Worm (Caenorhabditis elegans) whole organism, L4 larva: ENCODE data around the gene T27E4.1.

Experiments used
- F10B5.3 ChIP-seq: sonication (generic microtip); optimal IDR thresholded peaks from 2 replicates; lab custom pipeline; 2016; ENCODE audit warnings: mild to moderate bottlenecking, missing genetic modification characterization, missing compliant biosample characterization
- R02D3.7 ChIP-seq: fragments of 150-350 bp; sonication (generic microtip); optimal IDR thresholded peaks from 3 replicates; lab custom pipeline; 2014; ENCODE audit warnings: missing biosample characterization, missing genetic modification characterization
- T20F7.1 ChIP-seq: fragments of 200-800 bp; sonication (Bioruptor generic); optimal IDR thresholded peaks from 2 replicates; lab custom pipeline; 2018; ENCODE audit warnings: mild to moderate bottlenecking, missing genetic modification characterization, missing compliant biosample characterization
- ZK337.2 ChIP-seq: fragments of 200-800 bp; sonication (Bioruptor generic); IDR thresholded peaks from 2 replicates; pipeline ENCODE4 v1.3.6; 2022; ENCODE audit warnings: missing genetic modification reagents, missing genetic modification characterization, missing compliant biosample characterization
- aha-1 ChIP-seq: fragments of 150-350 bp; peaks from one replicate; lab custom pipeline; 2014; ENCODE audit warnings: missing biosample characterization, missing genetic modification characterization
- aly-2 ChIP-seq: sonication (generic microtip); optimal IDR thresholded peaks from 2 replicates; lab custom pipeline; 2018; ENCODE audit warnings: missing biosample characterization, missing genetic modification characterization
- arid-1 ChIP-seq: fragments of 200-800 bp; sonication (Bioruptor generic); conservative IDR thresholded peaks from 2 replicates; pipeline ENCODE4 v1.3.6; 2022; ENCODE audit warnings: missing genetic modification reagents, missing genetic modification characterization, missing compliant biosample characterization
- ceh-28 ChIP-seq: fragments of 150-350 bp; optimal IDR thresholded peaks from 2 replicates; lab custom pipeline; 2014; ENCODE audit warnings: missing biosample characterization, missing genetic modification reagents, missing genetic modification characterization
- ceh-32 ChIP-seq: sonication (generic microtip); optimal IDR thresholded peaks from 2 replicates; lab custom pipeline; 2016; ENCODE audit warnings: mild to moderate bottlenecking, missing genetic modification characterization, missing compliant biosample characterization; ENCODE audit not compliant: poor library complexity
- ceh-44 ChIP-seq: fragments of 200-800 bp; sonication (Bioruptor generic); IDR thresholded peaks from 2 replicates; pipeline ENCODE4 v1.3.6; 2022; ENCODE audit warnings: missing genetic modification reagents, missing genetic modification characterization, missing compliant biosample characterization
- ceh-82 ChIP-seq: sonication (generic microtip); optimal IDR thresholded peaks from 2 replicates; lab custom pipeline; 2017; ENCODE audit warnings: missing biosample characterization, missing genetic modification characterization
- ces-1 ChIP-seq: fragments of 150-350 bp; sonication (generic microtip); optimal IDR thresholded peaks from 4 replicates; lab custom pipeline; 2014; ENCODE audit warnings: missing biosample characterization, missing genetic modification reagents, missing genetic modification characterization
- cey-2 ChIP-seq: sonication (generic microtip); optimal IDR thresholded peaks from 3 replicates; lab custom pipeline; 2017; ENCODE audit warnings: missing genetic modification characterization, mild to moderate bottlenecking, missing compliant biosample characterization, antibody characterized with exemption, borderline replicate concordance; ENCODE audit not compliant: insufficient read depth
- daf-19 ChIP-seq: fragments of 200-800 bp; sonication (Bioruptor generic); conservative IDR thresholded peaks from 2 replicates; pipeline ENCODE4 v1.3.6; 2022; ENCODE audit warnings: missing genetic modification characterization, missing compliant biosample characterization
- daf-8 ChIP-seq: fragments of 200-800 bp; sonication (Bioruptor generic); IDR thresholded peaks from 2 replicates; pipeline ENCODE4 v1.3.6; 2022; ENCODE audit warnings: missing genetic modification characterization, missing compliant biosample characterization
- dmd-8 ChIP-seq: fragments of 200-800 bp; sonication (Bioruptor generic); IDR thresholded peaks from 2 replicates; pipeline ENCODE4 v1.3.6; 2022; ENCODE audit warnings: missing genetic modification characterization, missing compliant biosample characterization
- dmd-9 ChIP-seq: fragments of 200-800 bp; sonication (Bioruptor generic); IDR thresholded peaks from 2 replicates; pipeline ENCODE4 v1.3.6; 2022; ENCODE audit warnings: missing genetic modification reagents, missing genetic modification characterization, missing compliant biosample characterization
- dve-1 ChIP-seq: sonication (generic microtip); optimal IDR thresholded peaks from 2 replicates; lab custom pipeline; 2017; ENCODE audit warnings: antibody characterized with exemption, mild to moderate bottlenecking, missing genetic modification characterization, missing compliant biosample characterization; ENCODE audit not compliant: insufficient read depth
- hif-1 ChIP-seq, 2 experiments: sonication (generic microtip); optimal IDR thresholded peaks; 2 replicates each; lab custom pipeline; 2016 to 2017; ENCODE audit warnings: missing compliant biosample characterization in 2 of 2, missing genetic modification characterization in 2 of 2, missing genetic modification reagents in 2 of 2, missing genotype in 2 of 2, mild to moderate bottlenecking in 1 of 2
- hlh-11 ChIP-seq: fragments of 200-800 bp; sonication (Bioruptor generic); optimal IDR thresholded peaks from 2 replicates; lab custom pipeline; 2018; ENCODE audit warnings: mild to moderate bottlenecking, missing genetic modification characterization, missing compliant biosample characterization
- hlh-30 ChIP-seq: sonication (generic microtip); optimal IDR thresholded peaks from 2 replicates; lab custom pipeline; 2017; ENCODE audit warnings: antibody characterized with exemption, mild to moderate bottlenecking, missing genetic modification characterization, missing compliant biosample characterization; ENCODE audit not compliant: insufficient read depth
- lin-13 ChIP-seq: fragments of 150-350 bp; optimal IDR thresholded peaks from 2 replicates; lab custom pipeline; 2014; ENCODE audit warnings: missing biosample characterization, missing genetic modification reagents, missing genetic modification characterization
- lin-15B ChIP-seq: fragments of 150-350 bp; sonication (generic microtip); optimal IDR thresholded peaks from 3 replicates; lab custom pipeline; 2014; ENCODE audit warnings: missing biosample characterization, missing genetic modification characterization
- lin-29 ChIP-seq: fragments of 200-800 bp; sonication (Bioruptor generic); IDR thresholded peaks from 2 replicates; pipeline ENCODE4 v1.3.6; 2022; ENCODE audit warnings: missing genetic modification reagents, missing genetic modification characterization, missing compliant biosample characterization
- lin-38 ChIP-seq: fragments of 200-800 bp; sonication (Bioruptor generic); IDR thresholded peaks from 2 replicates; pipeline ENCODE4 v1.3.6; 2022; ENCODE audit warnings: missing genetic modification reagents, missing genetic modification characterization, missing compliant biosample characterization
- lir-3 ChIP-seq: sonication (generic microtip); optimal IDR thresholded peaks from 2 replicates; lab custom pipeline; 2016; ENCODE audit warnings: mild to moderate bottlenecking, missing genetic modification characterization, missing compliant biosample characterization
- lsy-2 ChIP-seq, 2 experiments: fragments of 150-350 bp in 1 of 2; sonication (generic microtip) in 1 of 2; optimal IDR thresholded peaks; 2 replicates each; lab custom pipeline; 2014 to 2017; ENCODE audit warnings: missing biosample characterization in 2 of 2, missing genetic modification characterization in 2 of 2
- mdt-29 ChIP-seq: fragments of 200-800 bp; sonication (Bioruptor generic); IDR thresholded peaks from 2 replicates; pipeline ENCODE4 v1.3.6; 2022; ENCODE audit warnings: missing genetic modification reagents, missing genetic modification characterization, missing compliant biosample characterization
- nhr-102 ChIP-seq: sonication (generic microtip); optimal IDR thresholded peaks from 2 replicates; lab custom pipeline; 2016; ENCODE audit warnings: mild to moderate bottlenecking, missing genetic modification characterization, moderate library complexity, missing compliant biosample characterization
- nhr-25 ChIP-seq: sonication (generic microtip); optimal IDR thresholded peaks from 2 replicates; lab custom pipeline; 2017; ENCODE audit warnings: missing genetic modification characterization, mild to moderate bottlenecking, missing compliant biosample characterization, antibody characterized with exemption, moderate library complexity, borderline replicate concordance; ENCODE audit not compliant: insufficient read depth
- nhr-28 ChIP-seq: fragments of 150-350 bp; optimal IDR thresholded peaks from 2 replicates; lab custom pipeline; 2014; ENCODE audit warnings: missing biosample characterization, missing genetic modification characterization
- nhr-48 ChIP-seq: sonication (generic microtip); optimal IDR thresholded peaks from 2 replicates; lab custom pipeline; 2016; ENCODE audit warnings: mild to moderate bottlenecking, missing genetic modification characterization, missing compliant biosample characterization
- php-3 ChIP-seq: fragments of 200-800 bp; sonication (Bioruptor generic); IDR thresholded peaks from 2 replicates; pipeline ENCODE4 v1.3.6; 2022; ENCODE audit warnings: missing genetic modification reagents, missing genetic modification characterization, missing compliant biosample characterization
- rbr-2 ChIP-seq: sonication (generic microtip); optimal IDR thresholded peaks from 2 replicates; lab custom pipeline; 2016; ENCODE audit warnings: missing genotype, missing genetic modification characterization, missing compliant biosample characterization
- saeg-2 ChIP-seq: fragments of 200-800 bp; sonication (Bioruptor generic); IDR thresholded peaks from 2 replicates; pipeline ENCODE4 v1.3.6; 2022; ENCODE audit warnings: missing genetic modification reagents, missing genetic modification characterization, missing compliant biosample characterization
- sdz-12 ChIP-seq: fragments of 200-800 bp; sonication (Bioruptor generic); optimal IDR thresholded peaks from 2 replicates; lab custom pipeline; 2018; ENCODE audit warnings: mild to moderate bottlenecking, missing genetic modification characterization, missing compliant biosample characterization
- skn-1 ChIP-seq: fragments of 150-350 bp; optimal IDR thresholded peaks from 2 replicates; lab custom pipeline; 2014; ENCODE audit warnings: missing biosample characterization, missing genetic modification characterization
- snpc-1.2 ChIP-seq: fragments of 200-800 bp; sonication (Bioruptor generic); IDR thresholded peaks from 2 replicates; pipeline ENCODE4 v1.3.6; 2022; ENCODE audit warnings: missing genetic modification reagents, missing genetic modification characterization, missing compliant biosample characterization
- spr-1 ChIP-seq: sonication (generic microtip); optimal IDR thresholded peaks from 2 replicates; lab custom pipeline; 2016; ENCODE audit warnings: mild to moderate bottlenecking, missing genetic modification characterization, missing compliant biosample characterization
- spr-3 ChIP-seq: fragments of 200-800 bp; sonication (Bioruptor generic); optimal IDR thresholded peaks from 2 replicates; lab custom pipeline; 2018; ENCODE audit warnings: mild to moderate bottlenecking, missing genetic modification characterization, missing compliant biosample characterization
- tag-97 ChIP-seq: fragments of 200-800 bp; sonication (Bioruptor generic); IDR thresholded peaks from 2 replicates; pipeline ENCODE4 v1.3.6; 2022; ENCODE audit warnings: missing genetic modification characterization, missing compliant biosample characterization
- tra-1 ChIP-seq: fragments of 200-800 bp; sonication (Bioruptor generic); IDR thresholded peaks from 2 replicates; pipeline ENCODE4 v1.3.6; 2022; ENCODE audit warnings: missing genetic modification reagents, missing genetic modification characterization, missing compliant biosample characterization
- unc-130 ChIP-seq: sonication (generic microtip); optimal IDR thresholded peaks from 2 replicates; lab custom pipeline; 2016; ENCODE audit warnings: missing genetic modification reagents, missing genetic modification characterization, missing compliant biosample characterization
- unc-62 ChIP-seq, 3 experiments: fragments of 150-350 bp in 1 of 3; sonication (generic microtip); optimal IDR thresholded peaks in 2 of 3; peaks in 1 of 3; 1 replicate in 1 of 3; 2 replicates in 2 of 3; lab custom pipeline; 2014 to 2017; ENCODE audit warnings: missing biosample characterization in 3 of 3, missing genetic modification characterization in 3 of 3, missing genetic modification reagents in 3 of 3, missing genotype in 1 of 3
- vab-7 ChIP-seq: fragments of 200-800 bp; sonication (Bioruptor generic); IDR thresholded peaks from 2 replicates; pipeline ENCODE4 v1.3.6; 2022; ENCODE audit warnings: missing genetic modification reagents, missing genetic modification characterization, missing compliant biosample characterization
- zag-1 ChIP-seq: fragments of 150-350 bp; optimal IDR thresholded peaks from 2 replicates; lab custom pipeline; 2014; ENCODE audit warnings: missing biosample characterization, missing genetic modification characterization
- zfp-2 ChIP-seq: sonication (generic microtip); optimal IDR thresholded peaks from 2 replicates; lab custom pipeline; 2016; ENCODE audit warnings: mild to moderate bottlenecking, missing genetic modification characterization, missing compliant biosample characterization
- zfp-3 ChIP-seq: fragments of 200-800 bp; sonication (Bioruptor generic); conservative IDR thresholded peaks from 2 replicates; pipeline ENCODE4 v1.3.6; 2022; ENCODE audit warnings: missing genetic modification reagents, missing genetic modification characterization, missing compliant biosample characterization
- ztf-7 ChIP-seq: fragments of 150-350 bp; optimal IDR thresholded peaks from 2 replicates; lab custom pipeline; 2014; ENCODE audit warnings: missing biosample characterization, missing genetic modification characterization

T27E4.1 gene

DNA sequence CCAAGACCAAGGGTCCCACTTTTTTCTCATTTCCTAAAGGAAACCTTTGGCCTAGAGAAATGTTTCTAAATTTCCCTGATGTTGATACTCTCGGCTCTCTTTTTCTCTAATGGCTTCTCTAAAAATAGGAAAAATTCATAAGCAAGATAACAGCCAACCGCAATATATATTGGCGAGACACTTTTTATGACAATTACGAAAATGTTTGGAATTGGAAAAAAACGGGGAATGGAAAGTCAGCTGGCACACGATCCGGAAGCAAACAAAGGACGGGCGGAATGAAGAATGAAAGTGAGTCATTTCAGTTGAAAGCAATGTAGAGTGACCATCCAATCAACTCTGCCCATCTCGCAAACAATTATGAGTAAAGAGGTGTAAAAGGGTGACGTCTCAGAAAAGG is 10.7 kb upstream of the T27E4.1 start (continued):
- no peak for TF ChIP-seq unc-130 (GFP tag; lab: Kevin White, UChicago)
- TF ChIP-seq zag-1: no peak
- TF ChIP-seq saeg-2 (GFP tag; lab: Robert Waterston, UW): no peak
- TF ChIP-seq F10B5.3 (tag; lab: Kevin White, UChicago): no peak
- TF ChIP-seq daf-19: no peak
- no peak for TF ChIP-seq php-3 (GFP tag; lab: Robert Waterston, UW)
- TF ChIP-seq ZK337.2 (GFP tag; lab: Robert Waterston, UW): no peak
- no peak for TF ChIP-seq nhr-48
- no peak for TF ChIP-seq skn-1 (tag; lab: Kevin White, UChicago)
- TF ChIP-seq hlh-30 (tag; lab: Kevin White, UChicago): peak; percentile 29
- no peak for TF ChIP-seq ztf-7 (tag; lab: Kevin White, UChicago)
- peak; percentile 70 for TF ChIP-seq dve-1 (tag; lab: Kevin White, UChicago)
- TF ChIP-seq nhr-28 (tag; lab: Kevin White, UChicago): peak; percentile 38
- TF ChIP-seq lin-38 (GFP tag; lab: Robert Waterston, UW): no peak
- no peak for TF ChIP-seq mdt-29 (GFP tag; lab: Robert Waterston, UW)
- TF ChIP-seq ceh-82 (tag; lab: Kevin White, UChicago): no peak
- no peak for TF ChIP-seq lin-13
- no peak for TF ChIP-seq ceh-28
- TF ChIP-seq R02D3.7: no peak
- TF ChIP-seq aha-1: peak; percentile 65
- TF ChIP-seq lin-15B (tag; lab: Kevin White, UChicago): no peak
- no peak for TF ChIP-seq rbr-2 (tag; lab: Kevin White, UChicago)
- no peak for TF ChIP-seq vab-7
- TF ChIP-seq arid-1 (GFP tag; lab: Robert Waterston, UW): no peak
- TF ChIP-seq lin-29 (GFP tag; lab: Robert Waterston, UW): no peak
- TF ChIP-seq lsy-2 (tag; optimal IDR thresholded peaks at IDR 0.05; lab: Kevin White, UChicago): no peak
- no peak for TF ChIP-seq nhr-102 (tag; lab: Kevin White, UChicago)
- no peak for TF ChIP-seq ces-1 (GFP tag; lab: Kevin White, UChicago)
- TF ChIP-seq spr-3 (GFP tag; lab: Kevin White, UChicago): no peak
- TF ChIP-seq hlh-11: peak; percentile 57
- no peak for TF ChIP-seq sdz-12
- TF ChIP-seq zfp-3 (GFP tag; lab: Robert Waterston, UW): no peak
- no peak for TF ChIP-seq aly-2 (tag; lab: Kevin White, UChicago)
- TF ChIP-seq zfp-2 (tag; lab: Kevin White, UChicago): no peak
- TF ChIP-seq cey-2 (tag; lab: Kevin White, UChicago): no peak
- no peak for TF ChIP-seq lir-3 (tag; lab: Kevin White, UChicago)

DNA sequence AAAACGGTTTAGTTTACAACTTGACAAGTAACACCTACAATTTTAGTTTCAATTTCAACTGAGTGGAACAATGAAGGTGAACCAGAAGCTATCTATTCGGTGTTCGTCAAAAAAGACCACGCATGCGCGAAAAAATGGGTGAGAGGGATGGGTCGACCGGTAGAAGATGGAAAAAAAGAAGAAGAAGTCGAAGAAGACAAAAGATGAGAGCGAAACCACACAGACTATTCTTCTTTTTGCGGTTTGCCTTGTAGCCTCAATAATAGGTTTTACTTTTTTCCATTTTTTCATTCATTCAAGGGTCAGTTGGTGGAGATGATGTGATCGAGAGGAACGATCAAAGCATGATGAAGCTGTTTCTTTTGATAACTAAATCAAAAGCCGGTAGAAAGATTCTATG is 9.8 kb upstream of the T27E4.1 start:
- TF ChIP-seq nhr-48 (no peak), skn-1 (tag; lab: Kevin White, UChicago) (no peak), nhr-25 (tag; lab: Kevin White, UChicago) (no peak), daf-8 (no peak), nhr-28 (tag; lab: Kevin White, UChicago) (peak; percentile 37), dmd-9 (GFP tag; lab: Robert Waterston, UW) (no peak), unc-130 (GFP tag; lab: Kevin White, UChicago) (no peak), arid-1 (GFP tag; lab: Robert Waterston, UW) (no peak), ceh-32 (tag; lab: Kevin White, UChicago) (no peak), ceh-28 (no peak), tag-97 (GFP tag; lab: Robert Waterston, UW) (no peak), hlh-11 (peak; percentile 9), tra-1 (GFP tag; lab: Robert Waterston, UW) (no peak), ceh-82 (tag; lab: Kevin White, UChicago) (no peak), dmd-8 (GFP tag; lab: Robert Waterston, UW) (no peak), unc-62 (GFP tag; optimal IDR thresholded peaks at IDR 0.05 in 1 of 2; lab: Kevin White, UChicago) (peak in 1 of 2 experiments; percentile 95), unc-62 (tag; optimal IDR thresholded peaks at IDR 0.05; lab: Kevin White, UChicago) (no peak), T20F7.1 (GFP tag; lab: Kevin White, UChicago) (no peak), spr-1 (tag; lab: Kevin White, UChicago) (no peak), saeg-2 (GFP tag; lab: Robert Waterston, UW) (no peak), hif-1 (tag; optimal IDR thresholded peaks at IDR 0.05; lab: Kevin White, UChicago) (no peak), aha-1 (no peak), snpc-1.2 (GFP tag; lab: Robert Waterston, UW) (no peak), ceh-44 (GFP tag; lab: Robert Waterston, UW) (no peak), F10B5.3 (tag; lab: Kevin White, UChicago) (no peak)
